Worm (Caenorhabditis elegans) whole organism, mixed stage, embryonic: ENCODE results near the gene tdp-1.

Experiments used
- ceh-43 ChIP-seq: fragments of 200-800 bp; sonication (Bioruptor generic); optimal IDR thresholded peaks from 2 replicates; lab custom pipeline; 2018; ENCODE audit warnings: mild to moderate bottlenecking, missing genetic modification characterization, moderate library complexity, missing compliant biosample characterization
- ces-1 ChIP-seq: fragments of 150-350 bp; optimal IDR thresholded peaks from 2 replicates; lab custom pipeline; 2014; ENCODE audit warnings: missing biosample characterization, missing genetic modification reagents, missing genetic modification characterization
- drap-1 ChIP-seq: fragments of 200-800 bp; sonication (Bioruptor generic); optimal IDR thresholded peaks from 3 replicates; lab custom pipeline; 2018; ENCODE audit warnings: mild to moderate bottlenecking, missing genetic modification characterization, missing compliant biosample characterization
- elt-1 ChIP-seq: sonication (generic microtip); optimal IDR thresholded peaks from 2 replicates; lab custom pipeline; 2017; ENCODE audit warnings: missing genetic modification characterization, mild to moderate bottlenecking, missing compliant biosample characterization, antibody characterized with exemption, moderate library complexity, borderline replicate concordance; ENCODE audit not compliant: insufficient read depth
- elt-3 ChIP-seq: fragments of 150-350 bp; optimal IDR thresholded peaks from 2 replicates; lab custom pipeline; 2014; ENCODE audit warnings: missing biosample characterization, missing genetic modification characterization
- ham-2 ChIP-seq: fragments of 200-800 bp; sonication (Bioruptor generic); optimal IDR thresholded peaks from 2 replicates; lab custom pipeline; 2018; ENCODE audit warnings: mild to moderate bottlenecking, missing genetic modification characterization, missing compliant biosample characterization
- lin-13 ChIP-seq: fragments of 150-350 bp; optimal IDR thresholded peaks from 2 replicates; lab custom pipeline; 2014; ENCODE audit warnings: missing biosample characterization, missing genetic modification characterization
- lin-32 ChIP-seq: fragments of 200-800 bp; sonication (Bioruptor generic); optimal IDR thresholded peaks from 2 replicates; lab custom pipeline; 2018; ENCODE audit warnings: mild to moderate bottlenecking, missing genetic modification characterization, missing compliant biosample characterization
- mab-5 ChIP-seq: fragments of 150-350 bp; optimal IDR thresholded peaks from 2 replicates; lab custom pipeline; 2014; ENCODE audit warnings: missing biosample characterization, missing genetic modification characterization
- mep-1 ChIP-seq: fragments of 150-350 bp; optimal IDR thresholded peaks from 2 replicates; lab custom pipeline; 2017; ENCODE audit warnings: missing biosample characterization, missing genetic modification reagents, missing genetic modification characterization, inconsistent platforms
- nhr-12 ChIP-seq: fragments of 150-350 bp; optimal IDR thresholded peaks from 2 replicates; lab custom pipeline; 2014; ENCODE audit warnings: missing biosample characterization, missing genetic modification characterization
- nhr-237 ChIP-seq: fragments of 150-350 bp; optimal IDR thresholded peaks from 2 replicates; lab custom pipeline; 2014; ENCODE audit warnings: missing biosample characterization, missing genetic modification characterization
- sem-2 ChIP-seq: fragments of 200-800 bp; sonication (Bioruptor generic); optimal IDR thresholded peaks from 2 replicates; lab custom pipeline; 2018; ENCODE audit warnings: mild to moderate bottlenecking, missing genetic modification characterization, missing compliant biosample characterization
- sptf-1 ChIP-seq: sonication (generic microtip); optimal IDR thresholded peaks from 2 replicates; lab custom pipeline; 2017; ENCODE audit warnings: mild to moderate bottlenecking, missing genetic modification characterization, moderate library complexity, missing compliant biosample characterization
- unc-39 ChIP-seq: fragments of 150-350 bp; optimal IDR thresholded peaks from 2 replicates; lab custom pipeline; 2014; ENCODE audit warnings: missing biosample characterization, missing genetic modification characterization
- unc-62 ChIP-seq: fragments of 150-350 bp; optimal IDR thresholded peaks from 2 replicates; lab custom pipeline; 2014; ENCODE audit warnings: missing biosample characterization, missing genetic modification reagents, missing genetic modification characterization

Gene tdp-1

DNA sequence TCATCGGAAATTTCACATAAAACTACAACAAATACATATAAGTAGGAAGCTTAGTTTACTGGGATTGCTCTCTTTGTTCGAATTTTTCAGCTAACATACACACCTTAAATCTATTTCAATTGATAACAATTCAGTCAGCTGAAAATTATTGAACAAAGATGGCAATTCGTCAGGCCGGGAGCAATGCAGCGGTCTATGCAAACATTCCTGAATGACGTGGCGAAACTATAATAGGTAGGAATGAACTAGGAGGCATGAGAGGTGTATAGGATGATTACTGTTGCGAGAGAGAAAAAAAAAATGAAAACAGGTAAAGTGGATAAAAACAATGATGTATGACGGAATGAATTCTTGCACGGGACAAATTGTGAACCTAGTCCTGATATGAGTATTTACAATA lies 44.4 kb downstream of the tdp-1 start:
- TF ChIP-seq unc-62 (no peak), ceh-43 (GFP tag; lab: Kevin White, UChicago) (no peak), lin-13 (tag; lab: Kevin White, UChicago) (no peak), nhr-237 (tag; lab: Kevin White, UChicago) (no peak), sem-2 (GFP tag; lab: Kevin White, UChicago) (no peak), ces-1 (GFP tag; lab: Kevin White, UChicago) (no peak), ham-2 (no peak), elt-3 (tag; lab: Kevin White, UChicago) (no peak), mab-5 (tag; lab: Kevin White, UChicago) (no peak), lin-32 (no peak), elt-1 (tag; lab: Kevin White, UChicago) (no peak), mep-1 (no peak), drap-1 (GFP tag; lab: Kevin White, UChicago) (no peak), unc-39 (tag; lab: Kevin White, UChicago) (no peak), nhr-12 (tag; lab: Kevin White, UChicago) (no peak), sptf-1 (tag; lab: Kevin White, UChicago) (no peak)
